Worm (Caenorhabditis elegans) whole organism, early embryonic: ENCODE results near the gene plpr-1.

Experiments
- B0310.2 ChIP-seq: sonication (generic microtip); optimal IDR thresholded peaks from 2 replicates; lab custom pipeline; 2016; ENCODE audit warnings: mild to moderate bottlenecking, missing genetic modification characterization, missing compliant biosample characterization
- F13C5.2 ChIP-seq: sonication (generic microtip); optimal IDR thresholded peaks from 2 replicates; lab custom pipeline; 2017; ENCODE audit warnings: mild to moderate bottlenecking, missing genetic modification characterization, inconsistent platforms, missing compliant biosample characterization
- aly-1 ChIP-seq: sonication (generic microtip); optimal IDR thresholded peaks from 2 replicates; lab custom pipeline; 2016; ENCODE audit warnings: missing genetic modification characterization, missing compliant biosample characterization
- ama-1 ChIP-seq: fragments of 150-350 bp; optimal IDR thresholded peaks from 2 replicates; lab custom pipeline; 2014
- ceh-13 ChIP-seq: fragments of 200-800 bp; sonication (Bioruptor generic); optimal IDR thresholded peaks from 2 replicates; lab custom pipeline; 2018; ENCODE audit warnings: mild to moderate bottlenecking, missing genetic modification characterization, missing compliant biosample characterization
- ceh-36 ChIP-seq: sonication (generic microtip); optimal IDR thresholded peaks from 2 replicates; lab custom pipeline; 2016; ENCODE audit warnings: missing genetic modification characterization, inconsistent platforms, missing compliant biosample characterization
- ets-7 ChIP-seq: sonication (generic microtip); optimal IDR thresholded peaks from 2 replicates; lab custom pipeline; 2016; ENCODE audit warnings: missing genotype, missing genetic modification characterization, missing compliant biosample characterization
- flt-1 ChIP-seq: fragments of 200-800 bp; sonication (Bioruptor generic); IDR thresholded peaks from 2 replicates; pipeline ENCODE4 v1.3.6; 2022; ENCODE audit warnings: missing genetic modification characterization, missing compliant biosample characterization
- hmbx-1 ChIP-seq: sonication (generic microtip); optimal IDR thresholded peaks from 2 replicates; lab custom pipeline; 2016; ENCODE audit warnings: mild to moderate bottlenecking, missing genetic modification characterization, missing compliant biosample characterization
- hmg-4 ChIP-seq: fragments of 200-800 bp; sonication (Bioruptor generic); optimal IDR thresholded peaks from 2 replicates; lab custom pipeline; 2018; ENCODE audit warnings: mild to moderate bottlenecking, missing genetic modification characterization, missing compliant biosample characterization
- hnd-1 ChIP-seq: sonication (generic microtip); optimal IDR thresholded peaks from 2 replicates; lab custom pipeline; 2016; ENCODE audit warnings: missing genetic modification characterization, missing compliant biosample characterization
- pes-1 ChIP-seq: fragments of 200-800 bp; sonication (Bioruptor generic); IDR thresholded peaks from 2 replicates; pipeline ENCODE4 v1.3.6; 2022; ENCODE audit warnings: missing genetic modification reagents, missing genetic modification characterization, missing compliant biosample characterization
- scrt-1 ChIP-seq: fragments of 200-800 bp; sonication (Bioruptor generic); IDR thresholded peaks from 2 replicates; pipeline ENCODE4 v1.3.6; 2022; ENCODE audit warnings: missing genetic modification characterization, missing compliant biosample characterization
- sea-1 ChIP-seq: fragments of 200-800 bp; sonication (Bioruptor generic); conservative IDR thresholded peaks from 2 replicates; pipeline ENCODE4 v1.3.6; 2022; ENCODE audit warnings: missing genetic modification characterization, missing compliant biosample characterization
- tbx-11 ChIP-seq: fragments of 200-800 bp; sonication (Bioruptor generic); IDR thresholded peaks from 2 replicates; pipeline ENCODE4 v1.3.6; 2022; ENCODE audit warnings: missing genetic modification characterization, missing compliant biosample characterization
- tbx-37 ChIP-seq: fragments of 200-800 bp; sonication (Bioruptor generic); conservative IDR thresholded peaks from 2 replicates; pipeline ENCODE4 v1.3.6; 2022; ENCODE audit warnings: missing genetic modification reagents, missing genetic modification characterization, missing compliant biosample characterization
- tra-4 ChIP-seq: sonication (generic microtip); optimal IDR thresholded peaks from 2 replicates; lab custom pipeline; 2017; ENCODE audit warnings: missing genetic modification characterization, missing compliant biosample characterization

Gene plpr-1

DNA sequence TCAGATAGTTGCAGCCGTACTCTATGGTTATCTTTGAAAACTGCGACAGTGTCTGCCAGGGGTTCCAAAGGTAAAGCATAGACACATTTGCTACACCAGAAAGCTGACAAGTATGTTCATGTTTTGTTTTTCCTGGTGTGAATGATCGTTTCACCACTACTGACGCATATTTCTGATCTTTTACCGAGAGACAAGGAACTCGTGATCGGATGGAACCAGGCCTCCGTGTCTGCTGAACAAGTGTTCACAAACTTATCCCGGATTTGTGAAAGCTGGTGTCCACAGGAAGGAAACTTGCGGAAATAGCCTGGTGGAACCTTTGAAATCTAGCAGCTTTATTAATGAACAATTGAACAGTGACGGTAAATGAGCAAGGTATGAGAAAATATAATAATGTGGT, 37.7 kb downstream of the plpr-1 start:
- TF ChIP-seq tra-4 (tag; lab: Kevin White, UChicago) (no peak), aly-1 (tag; lab: Kevin White, UChicago) (no peak), ceh-13 (GFP tag; lab: Kevin White, UChicago) (no peak), ets-7 (tag; lab: Kevin White, UChicago) (no peak), hmg-4 (GFP tag; lab: Kevin White, UChicago) (no peak), tbx-37 (no peak), flt-1 (GFP tag; lab: Robert Waterston, UW) (no peak), sea-1 (GFP tag; lab: Robert Waterston, UW) (no peak), scrt-1 (GFP tag; lab: Robert Waterston, UW) (no peak), hnd-1 (tag; lab: Kevin White, UChicago) (no peak), ceh-36 (tag; lab: Kevin White, UChicago) (no peak), F13C5.2 (no peak)

DNA sequence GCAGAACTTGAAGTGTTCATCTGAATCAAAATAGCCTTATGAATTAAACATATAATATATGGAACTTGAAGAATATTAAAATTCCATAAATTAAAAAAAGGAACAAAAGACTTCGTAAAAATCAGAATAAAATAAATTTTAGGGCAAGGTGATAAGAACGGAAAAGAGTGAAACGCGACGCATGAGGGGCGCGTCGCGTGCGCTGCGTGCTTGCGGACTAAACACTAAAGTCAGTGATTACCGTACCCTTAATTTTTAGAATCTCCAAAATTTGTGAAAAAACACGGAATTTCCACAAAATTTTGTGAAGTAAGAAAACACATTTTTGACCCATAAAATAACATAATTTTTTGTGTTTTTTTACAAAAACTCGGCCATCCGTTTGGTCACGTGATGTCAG, 39.1 kb downstream of the plpr-1 start, which contains the start of gene T05B9.1:
TSS of gene T05B9.1 (minus strand) at position 20 of the 400 bp plus-strand sequence.
- no peak for TF ChIP-seq pes-1
- TF ChIP-seq tra-4 (tag; lab: Kevin White, UChicago), result no peak
- TF ChIP-seq B0310.2 (tag; lab: Kevin White, UChicago), result no peak
- TF ChIP-seq aly-1 (tag; lab: Kevin White, UChicago), result no peak
- no peak for TF ChIP-seq tbx-11 (GFP tag; lab: Robert Waterston, UW)
- TF ChIP-seq ets-7 (tag; lab: Kevin White, UChicago), result no peak
- no peak for TF ChIP-seq hmg-4 (GFP tag; lab: Kevin White, UChicago)

DNA sequence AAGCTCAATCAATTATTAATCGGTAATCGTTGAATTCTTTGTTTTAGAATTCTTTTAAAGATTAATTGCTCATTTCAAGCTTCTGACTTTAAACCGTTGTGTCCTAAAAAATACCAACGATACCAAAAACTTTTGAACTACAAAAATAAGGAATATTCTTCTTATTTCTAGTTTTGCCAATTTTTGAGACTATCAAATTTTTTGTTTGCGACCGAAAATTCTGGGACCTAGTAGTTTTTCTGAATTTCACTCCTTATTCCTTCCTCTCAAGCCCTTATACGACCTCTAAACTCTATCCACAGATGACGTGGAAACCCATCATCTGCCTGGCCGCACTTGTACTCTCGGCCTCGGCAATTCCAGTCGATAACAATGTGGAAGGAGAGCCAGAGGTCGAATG, 46.7 kb downstream of the plpr-1 start, which contains the start of gene cut-1:
TSS of gene cut-1 (plus strand) at position 301 of the 400 bp plus-strand sequence.
- TF ChIP-seq flt-1 (GFP tag; lab: Robert Waterston, UW) (no peak), sea-1 (GFP tag; lab: Robert Waterston, UW) (no peak), ceh-36 (tag; lab: Kevin White, UChicago) (no peak), hnd-1 (tag; lab: Kevin White, UChicago) (no peak), F13C5.2 (no peak), ceh-13 (GFP tag; lab: Kevin White, UChicago) (no peak), ets-7 (tag; lab: Kevin White, UChicago) (no peak), tra-4 (tag; lab: Kevin White, UChicago) (no peak), pes-1 (no peak), tbx-37 (no peak), aly-1 (tag; lab: Kevin White, UChicago) (no peak), hmbx-1 (no peak), hmg-4 (GFP tag; lab: Kevin White, UChicago) (no peak), scrt-1 (GFP tag; lab: Robert Waterston, UW) (no peak), B0310.2 (tag; lab: Kevin White, UChicago) (no peak), ama-1 (lab: Kevin White, UChicago) (no peak), tbx-11 (GFP tag; lab: Robert Waterston, UW) (no peak)

DNA sequence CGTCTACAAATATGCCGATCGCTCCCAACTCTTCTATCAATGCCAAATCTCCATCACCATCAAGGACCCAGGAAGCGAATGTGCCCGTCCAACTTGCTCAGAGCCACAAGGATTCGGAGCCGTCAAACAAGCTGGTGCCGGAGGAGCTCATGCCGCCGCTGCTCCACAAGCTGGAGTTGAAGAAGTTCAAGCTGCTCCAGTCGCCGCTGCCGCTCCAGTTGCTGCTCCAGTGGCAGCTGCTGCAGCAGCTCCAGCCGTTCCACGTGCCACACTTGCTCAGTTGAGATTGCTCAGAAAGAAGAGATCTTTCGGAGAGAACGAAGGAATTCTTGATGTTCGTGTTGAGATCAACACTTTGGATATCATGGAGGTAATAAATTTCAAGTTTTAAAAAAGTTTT, 48.7 kb downstream of the plpr-1 start:
- TF ChIP-seq scrt-1 (GFP tag; lab: Robert Waterston, UW), result no peak
- TF ChIP-seq sea-1 (GFP tag; lab: Robert Waterston, UW), result no peak
- TF ChIP-seq tbx-37, result no peak
- TF ChIP-seq ets-7 (tag; lab: Kevin White, UChicago), result no peak
- TF ChIP-seq ceh-13 (GFP tag; lab: Kevin White, UChicago), result no peak
- TF ChIP-seq tra-4 (tag; lab: Kevin White, UChicago), result no peak

DNA sequence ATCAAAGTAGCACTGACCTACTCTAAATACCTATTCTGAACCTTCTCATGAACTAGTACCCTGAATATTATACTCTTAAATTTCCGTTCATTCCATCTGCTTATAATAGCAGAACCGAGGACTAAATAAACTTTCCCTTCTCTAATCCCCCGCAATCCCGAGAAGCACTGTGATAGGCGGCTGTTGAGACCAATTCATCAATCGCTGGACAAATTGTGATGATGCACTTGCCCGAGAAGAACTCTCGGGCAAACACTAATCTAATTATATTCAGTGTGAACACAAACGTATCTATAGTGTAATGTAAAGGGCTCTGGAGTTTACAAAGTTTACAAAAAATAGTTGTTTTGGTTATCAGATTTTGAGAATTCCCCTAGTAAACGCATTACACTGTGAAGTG, 52.8 kb downstream of the plpr-1 start:
- TF ChIP-seq F13C5.2 (no peak), tbx-11 (GFP tag; lab: Robert Waterston, UW) (no peak), scrt-1 (GFP tag; lab: Robert Waterston, UW) (no peak), pes-1 (no peak), aly-1 (tag; lab: Kevin White, UChicago) (no peak), tra-4 (tag; lab: Kevin White, UChicago) (no peak), sea-1 (GFP tag; lab: Robert Waterston, UW) (no peak), hnd-1 (tag; lab: Kevin White, UChicago) (no peak), ceh-13 (GFP tag; lab: Kevin White, UChicago) (no peak), tbx-37 (no peak), hmg-4 (GFP tag; lab: Kevin White, UChicago) (no peak), hmbx-1 (no peak), B0310.2 (tag; lab: Kevin White, UChicago) (no peak)

DNA sequence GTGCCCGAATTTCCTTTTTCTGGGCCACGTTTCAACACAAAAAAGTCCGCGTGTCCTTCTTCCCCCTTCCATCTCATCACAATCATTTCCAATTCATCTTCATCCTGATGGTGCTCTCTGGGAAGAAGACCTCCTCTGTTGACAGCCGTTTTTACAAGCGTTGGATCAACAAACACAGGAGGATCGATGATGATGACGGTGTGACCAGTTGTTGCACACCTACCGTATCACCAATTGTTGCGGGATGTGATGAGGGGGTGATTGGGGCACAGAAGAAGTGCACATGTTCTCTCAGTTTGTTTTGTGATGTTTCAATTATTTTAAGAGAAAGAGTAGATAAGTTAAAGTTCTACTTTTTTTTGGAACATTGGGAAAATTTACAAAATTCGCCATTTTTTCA, 53.4 kb downstream of the plpr-1 start:
- no peak for TF ChIP-seq flt-1 (GFP tag; lab: Robert Waterston, UW)
- TF ChIP-seq tbx-11 (GFP tag; lab: Robert Waterston, UW), result no peak
- no peak for TF ChIP-seq ceh-36 (tag; lab: Kevin White, UChicago)
- TF ChIP-seq scrt-1 (GFP tag; lab: Robert Waterston, UW), result no peak
- TF ChIP-seq hnd-1 (tag; lab: Kevin White, UChicago), result no peak
- TF ChIP-seq aly-1 (tag; lab: Kevin White, UChicago), result no peak
- no peak for TF ChIP-seq ama-1 (lab: Kevin White, UChicago)
- no peak for TF ChIP-seq ceh-13 (GFP tag; lab: Kevin White, UChicago)
- no peak for TF ChIP-seq tbx-37
- no peak for TF ChIP-seq tra-4 (tag; lab: Kevin White, UChicago)
